Fruit fly (Drosophila melanogaster) whole organism, embryonic: ENCODE measurements around the gene CG14803.

Source experiments
- BtbVII ChIP-seq: fragments of 200-800 bp; sonication (Bioruptor generic); optimal IDR thresholded peaks from 3 replicates; lab custom pipeline; 2017; ENCODE audit warnings: missing biosample characterization, mild to moderate bottlenecking, missing genetic modification characterization
- CG10267 ChIP-seq: fragments of 200-800 bp; sonication (Bioruptor generic); optimal IDR thresholded peaks from 2 replicates; lab custom pipeline; 2018; ENCODE audit warnings: missing biosample characterization, mild to moderate bottlenecking, missing genetic modification characterization, moderate library complexity
- CG11456 ChIP-seq: fragments of 200-800 bp; sonication (Bioruptor generic); IDR thresholded peaks from 3 replicates; pipeline ENCODE4 v1.3.6; 2022; ENCODE audit warnings: missing biosample characterization, missing genetic modification characterization
- CG12071 ChIP-seq: fragments of 200-800 bp; sonication (Bioruptor generic); optimal IDR thresholded peaks from 3 replicates; lab custom pipeline; 2018; ENCODE audit warnings: missing biosample characterization, mild to moderate bottlenecking, missing genetic modification characterization
- CG12942 ChIP-seq: fragments of 200-800 bp; sonication (Bioruptor generic); optimal IDR thresholded peaks from 3 replicates; lab custom pipeline; 2016; ENCODE audit warnings: missing biosample characterization, missing genetic modification characterization
- CG13624 ChIP-seq: fragments of 200-800 bp; sonication (Bioruptor generic); optimal IDR thresholded peaks from 2 replicates; lab custom pipeline; 2016; ENCODE audit warnings: missing biosample characterization, missing genetic modification characterization
- CG15269 ChIP-seq: fragments of 200-800 bp; sonication (Bioruptor generic); optimal IDR thresholded peaks from 2 replicates; lab custom pipeline; 2018; ENCODE audit warnings: missing biosample characterization, mild to moderate bottlenecking, missing genetic modification characterization, moderate library complexity
- CG1529 ChIP-seq: fragments of 200-800 bp; sonication (Bioruptor generic); optimal IDR thresholded peaks from 3 replicates; lab custom pipeline; 2018; ENCODE audit warnings: missing biosample characterization, missing genetic modification characterization
- CG18599 ChIP-seq: fragments of 200-800 bp; sonication (Bioruptor generic); optimal IDR thresholded peaks from 3 replicates; lab custom pipeline; 2017; ENCODE audit warnings: missing biosample characterization, missing genetic modification characterization, mild to moderate bottlenecking, moderate library complexity, missing genetic modification reagents
- CG18619 ChIP-seq: fragments of 200-800 bp; sonication (Bioruptor generic); optimal IDR thresholded peaks from 3 replicates; lab custom pipeline; 2017; ENCODE audit warnings: missing biosample characterization, mild to moderate bottlenecking, missing genetic modification characterization
- CG2116 ChIP-seq: fragments of 200-800 bp; sonication (Bioruptor generic); optimal IDR thresholded peaks from 3 replicates; lab custom pipeline; 2018; ENCODE audit warnings: missing biosample characterization, mild to moderate bottlenecking, missing genetic modification characterization
- CG2202 ChIP-seq: fragments of 200-800 bp; sonication (Bioruptor generic); optimal IDR thresholded peaks from 2 replicates; lab custom pipeline; 2018; ENCODE audit warnings: missing biosample characterization, mild to moderate bottlenecking, missing genetic modification characterization
- CG30020 ChIP-seq: fragments of 200-800 bp; optimal IDR thresholded peaks from 2 replicates; lab custom pipeline; 2019; ENCODE audit warnings: missing biosample characterization, mild to moderate bottlenecking, missing genetic modification characterization, moderate library complexity
- CG42726 ChIP-seq: fragments of 200-800 bp; sonication (Bioruptor generic); IDR thresholded peaks from 2 replicates; pipeline ENCODE4 v1.3.6; 2022; ENCODE audit warnings: missing biosample characterization, missing genetic modification characterization; ENCODE audit not compliant: partially characterized antibody
- CG4360 ChIP-seq: fragments of 200-800 bp; sonication (Bioruptor generic); IDR thresholded peaks from 2 replicates; pipeline ENCODE4 v1.3.6; 2022; ENCODE audit warnings: missing biosample characterization, missing genetic modification characterization
- CG7786 ChIP-seq: fragments of 200-800 bp; sonication (Bioruptor generic); optimal IDR thresholded peaks from 2 replicates; lab custom pipeline; 2016; ENCODE audit warnings: missing biosample characterization, missing genetic modification characterization
- CG8944 ChIP-seq: fragments of 200-800 bp; sonication (Bioruptor generic); optimal IDR thresholded peaks from 3 replicates; lab custom pipeline; 2016; ENCODE audit warnings: missing biosample characterization, missing genetic modification characterization
- CG9215 ChIP-seq: fragments of 200-800 bp; sonication (Bioruptor generic); IDR thresholded peaks from 2 replicates; pipeline ENCODE4 v1.3.6; 2022; ENCODE audit warnings: missing biosample characterization, missing genetic modification characterization
- D19A ChIP-seq: fragments of 200-800 bp; optimal IDR thresholded peaks from 3 replicates; lab custom pipeline; 2019; ENCODE audit warnings: missing biosample characterization, mild to moderate bottlenecking, missing genetic modification characterization, moderate library complexity
- Dek ChIP-seq: fragments of 200-800 bp; sonication (Bioruptor generic); optimal IDR thresholded peaks from 3 replicates; lab custom pipeline; 2019; ENCODE audit warnings: missing biosample characterization, mild to moderate bottlenecking, missing genetic modification characterization, moderate library complexity
- Dll ChIP-seq: fragments of 200-800 bp; sonication (Bioruptor generic); IDR thresholded peaks from 4 replicates; pipeline ENCODE4 v1.3.6; 2022; ENCODE audit warnings: missing biosample characterization, missing genetic modification characterization; ENCODE audit not compliant: partially characterized antibody
- E2f1 ChIP-seq: fragments of 200-800 bp; sonication (Bioruptor generic); IDR thresholded peaks from 2 replicates; pipeline ENCODE4 v1.3.6; 2022; ENCODE audit warnings: missing biosample characterization, missing genetic modification characterization
- E2f2 ChIP-seq: fragments of 200-800 bp; sonication (Bioruptor generic); IDR thresholded peaks from 2 replicates; pipeline ENCODE4 v1.3.6; 2022; ENCODE audit warnings: missing biosample characterization, missing genetic modification characterization
- H15 ChIP-seq: fragments of 200-800 bp; sonication (Bioruptor generic); IDR thresholded peaks from 3 replicates; pipeline ENCODE4 v1.3.6; 2022; ENCODE audit warnings: missing biosample characterization, missing genetic modification characterization
- HHEX ChIP-seq: fragments of 200-800 bp; sonication (Bioruptor generic); optimal IDR thresholded peaks from 3 replicates; lab custom pipeline; 2017; ENCODE audit warnings: missing biosample characterization, mild to moderate bottlenecking, missing genetic modification characterization, missing genetic modification reagents
- MBD-R2 ChIP-seq: fragments of 200-800 bp; sonication (Bioruptor generic); IDR thresholded peaks from 2 replicates; pipeline ENCODE4 v1.3.6; 2022; ENCODE audit warnings: missing biosample characterization, missing genetic modification characterization
- Myb ChIP-seq: fragments of 200-800 bp; sonication (Bioruptor generic); optimal IDR thresholded peaks from 2 replicates; lab custom pipeline; 2016; ENCODE audit warnings: missing biosample characterization, missing genetic modification characterization
- NC2α ChIP-seq: fragments of 200-800 bp; sonication (Bioruptor generic); optimal IDR thresholded peaks from 2 replicates; lab custom pipeline; 2016; ENCODE audit warnings: missing biosample characterization, missing genetic modification characterization
- Scr ChIP-seq: fragments of 200-800 bp; sonication (Bioruptor generic); IDR thresholded peaks from 2 replicates; pipeline ENCODE4 v1.3.6; 2022; ENCODE audit warnings: missing biosample characterization, missing genetic modification characterization; ENCODE audit not compliant: partially characterized antibody
- Ssrp ChIP-seq: fragments of 200-800 bp; sonication (Bioruptor generic); optimal IDR thresholded peaks from 2 replicates; lab custom pipeline; 2018; ENCODE audit warnings: missing biosample characterization, mild to moderate bottlenecking, missing genetic modification characterization, moderate library complexity
- Trl ChIP-seq, 3 experiments: fragments of >200 bp in 2 of 3; fragments of 200-800 bp in 1 of 3; sonication (Bioruptor generic) in 1 of 3; optimal IDR thresholded peaks; 2 replicates in 1 of 3; 3 replicates in 2 of 3; lab custom pipeline; 2016 to 2017; ENCODE audit warnings: missing biosample characterization in 1 of 3, missing genetic modification characterization in 1 of 3
- Vsx1 ChIP-seq: fragments of 200-800 bp; sonication (Bioruptor generic); optimal IDR thresholded peaks from 2 replicates; lab custom pipeline; 2017; ENCODE audit warnings: missing biosample characterization, mild to moderate bottlenecking, missing genetic modification characterization, missing genetic modification reagents
- al ChIP-seq: fragments of 200-800 bp; sonication (Bioruptor generic); IDR thresholded peaks from 2 replicates; pipeline ENCODE4 v1.3.6; 2022; ENCODE audit warnings: missing biosample characterization, missing genetic modification characterization
- cad ChIP-seq: fragments of >200 bp; optimal IDR thresholded peaks from 2 replicates; lab custom pipeline; 2017; ENCODE audit warnings: missing biosample characterization, missing genetic modification characterization
- da ChIP-seq: fragments of 200-800 bp; sonication (Bioruptor generic); optimal IDR thresholded peaks from 2 replicates; lab custom pipeline; 2016; ENCODE audit warnings: missing biosample characterization, missing genetic modification characterization
- danr ChIP-seq: fragments of 200-800 bp; sonication (Bioruptor generic); IDR thresholded peaks from 2 replicates; pipeline ENCODE4 v1.3.6; 2022; ENCODE audit warnings: missing biosample characterization, missing genetic modification characterization
- dm ChIP-seq: fragments of 200-800 bp; sonication (Bioruptor generic); optimal IDR thresholded peaks from 3 replicates; lab custom pipeline; 2016; ENCODE audit warnings: missing biosample characterization, missing genetic modification characterization
- ewg ChIP-seq: fragments of 200-800 bp; sonication (Bioruptor generic); optimal IDR thresholded peaks from 3 replicates; lab custom pipeline; 2017; ENCODE audit warnings: mild to moderate bottlenecking, missing biosample characterization, missing genetic modification reagents, missing genetic modification characterization
- exex ChIP-seq: fragments of 200-800 bp; sonication (Bioruptor generic); optimal IDR thresholded peaks from 4 replicates; lab custom pipeline; 2018; ENCODE audit warnings: missing biosample characterization, mild to moderate bottlenecking, missing genetic modification characterization, moderate library complexity
- fu2 ChIP-seq: fragments of 200-800 bp; sonication (Bioruptor generic); optimal IDR thresholded peaks from 2 replicates; lab custom pipeline; 2016; ENCODE audit warnings: missing biosample characterization, missing genetic modification characterization
- gem ChIP-seq: fragments of 200-800 bp; sonication (Bioruptor generic); optimal IDR thresholded peaks from 2 replicates; lab custom pipeline; 2019; ENCODE audit warnings: missing biosample characterization, mild to moderate bottlenecking, missing genetic modification characterization, moderate library complexity
- hbn ChIP-seq: fragments of 200-800 bp; sonication (Bioruptor generic); IDR thresholded peaks from 2 replicates; pipeline ENCODE4 v1.3.6; 2022; ENCODE audit warnings: missing biosample characterization, missing genetic modification characterization; ENCODE audit not compliant: partially characterized antibody
- her ChIP-seq: fragments of 200-800 bp; sonication (Bioruptor generic); optimal IDR thresholded peaks from 2 replicates; lab custom pipeline; 2016; ENCODE audit warnings: missing biosample characterization, missing genetic modification characterization
- mirr ChIP-seq: fragments of 200-800 bp; sonication (Bioruptor generic); optimal IDR thresholded peaks from 3 replicates; lab custom pipeline; 2018; ENCODE audit warnings: missing biosample characterization, mild to moderate bottlenecking, missing genetic modification characterization
- oc ChIP-seq: fragments of 200-800 bp; sonication (Bioruptor generic); optimal IDR thresholded peaks from 2 replicates; lab custom pipeline; 2018; ENCODE audit warnings: missing biosample characterization, mild to moderate bottlenecking, missing genetic modification characterization, moderate library complexity
- row ChIP-seq: fragments of 200-800 bp; sonication (Bioruptor generic); IDR thresholded peaks from 3 replicates; pipeline ENCODE4 v1.3.6; 2022; ENCODE audit warnings: missing biosample characterization, missing genetic modification characterization
- run ChIP-seq: fragments of 200-800 bp; sonication (Bioruptor generic); optimal IDR thresholded peaks from 3 replicates; lab custom pipeline; 2018; ENCODE audit warnings: missing biosample characterization, mild to moderate bottlenecking, missing genetic modification characterization
- sim ChIP-seq: fragments of 200-800 bp; sonication (Bioruptor generic); IDR thresholded peaks from 2 replicates; pipeline ENCODE4 v1.3.6; 2022; ENCODE audit warnings: missing biosample characterization, missing genetic modification characterization
- ssp ChIP-seq: fragments of 200-800 bp; sonication (Bioruptor generic); IDR thresholded peaks from 2 replicates; pipeline ENCODE4 v1.3.6; 2022; ENCODE audit warnings: missing biosample characterization, missing genetic modification characterization
- zfh1 ChIP-seq: fragments of 200-800 bp; sonication (Bioruptor generic); IDR thresholded peaks from 3 replicates; pipeline ENCODE4 v1.3.6; 2022; ENCODE audit warnings: missing biosample characterization, missing genetic modification characterization

CG14803 gene

dm6 chrX:1845413-1845951 lies 23.2 kb upstream of the CG14803 start:
- TF ChIP-seq Dll (GFP tag; lab: Robert Waterston, UW) (no peak), row (GFP tag; lab: Robert Waterston, UW) (peak; percentile 15; the same call in 1 of the 3 replicates), ssp (GFP tag; lab: Robert Waterston, UW) (no peak), da (peak; percentile 54), CG18599 (GFP tag; lab: Kevin White, UChicago) (peak; percentile 69), CG10267 (tag; lab: Kevin White, UChicago) (no peak), CG2202 (tag; lab: Kevin White, UChicago) (peak; percentile 34), CG42726 (GFP tag; lab: Robert Waterston, UW) (no peak), CG11456 (GFP tag; lab: Robert Waterston, UW) (peak; percentile 59; the same call in 1 of the 3 replicates), CG9215 (0 out of 2 replicates have a peak, but pooled peaks have one; percentile 12), Myb (peak; percentile 26), mirr (peak; percentile 41), sim (no peak), fu2 (GFP tag; lab: Kevin White, UChicago) (peak; percentile 23), ewg (GFP tag; lab: Kevin White, UChicago) (peak; percentile 15), CG30020 (no peak), D19A (no peak), CG1529 (no peak), Dek (tag; lab: Kevin White, UChicago) (peak; percentile 7), dm (GFP tag; lab: Kevin White, UChicago) (peak; percentile 4), CG4360 (no peak), CG8944 (GFP tag; lab: Kevin White, UChicago) (peak; percentile 40), CG18619 (GFP tag; lab: Kevin White, UChicago) (peak; percentile 69), gem (peak; percentile 63), Vsx1 (GFP tag; lab: Kevin White, UChicago) (peak; percentile 51), Trl (optimal IDR thresholded peaks at IDR 0.05; lab: Kevin White, UChicago) (no peak), Trl (GFP tag; optimal IDR thresholded peaks at IDR 0.05; lab: Kevin White, UChicago) (peak; percentile 63), danr (GFP tag; lab: Robert Waterston, UW) (no peak), NC2α (GFP tag; lab: Kevin White, UChicago) (no peak), zfh1 (GFP tag; lab: Robert Waterston, UW) (peak; percentile 60; the same call in 1 of the 3 replicates), CG7786 (GFP tag; lab: Kevin White, UChicago) (peak; percentile 59), E2f1 (no peak), run (no peak), CG12071 (GFP tag; lab: Kevin White, UChicago) (peak; percentile 63), H15 (GFP tag; lab: Robert Waterston, UW) (no peak), CG13624 (GFP tag; lab: Kevin White, UChicago) (peak; percentile 28), MBD-R2 (GFP tag; lab: Robert Waterston, UW) (peak; percentile 26; the same call in 1 of the 2 replicates), exex (tag; lab: Kevin White, UChicago) (peak; percentile 72), al (peak; percentile 5; the same call in 1 of the 2 replicates), CG15269 (peak; percentile 33), hbn (no peak), her (GFP tag; lab: Kevin White, UChicago) (peak; percentile 74), HHEX (GFP tag; lab: Kevin White, UChicago) (peak; percentile 70), E2f2 (GFP tag; lab: Robert Waterston, UW) (peak; percentile 38; the same call in 1 of the 2 replicates), BtbVII (GFP tag; lab: Kevin White, UChicago) (peak; percentile 50), CG2116 (GFP tag; lab: Kevin White, UChicago) (peak; percentile 17), CG12942 (peak; percentile 54), Ssrp (no peak), Scr (no peak), cad (GFP tag; lab: Kevin White, UChicago) (no peak), oc (tag; lab: Kevin White, UChicago) (no peak)
